Worm (Caenorhabditis elegans): ENCODE data around the gene fbl-1.

DNA sequence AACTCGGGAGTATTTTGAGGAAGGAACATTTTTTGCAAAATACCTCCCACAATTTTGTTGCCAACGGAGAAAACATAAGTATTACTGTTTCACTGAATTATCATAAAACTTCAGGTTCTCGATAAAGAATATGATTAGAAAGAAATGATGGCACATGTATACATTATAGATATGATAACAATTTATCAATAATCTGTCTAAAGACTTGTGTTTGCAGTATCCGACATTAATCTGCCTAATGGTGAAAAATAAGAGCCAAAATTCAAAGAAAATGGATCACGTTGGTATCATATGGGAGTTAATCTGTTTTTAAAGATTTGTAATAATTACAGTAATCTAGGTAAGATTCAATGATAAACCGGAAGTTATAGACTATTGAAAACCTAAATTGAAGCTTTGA, 20.0 kb upstream of the fbl-1 start:
- TF ChIP-seq ets-7 (tag; optimal IDR thresholded peaks at IDR 0.05) (no peak), aly-1 (tag; optimal IDR thresholded peaks at IDR 0.05) (no peak), ama-1 (optimal IDR thresholded peaks at IDR 0.05) (no peak), pes-1 (GFP tag; IDR thresholded peaks at IDR 0.05) (no peak)

All from whole organism, early embryonic.